Worm (Caenorhabditis elegans) whole organism, L4 larva: ENCODE results near the gene F48F5.6.
A peak's percentile ranks its signal among the peaks of the same experiment; 100 is the strongest.

ENCODE experiments used
- F10B5.3 ChIP-seq: sonication (generic microtip); optimal IDR thresholded peaks from 2 replicates; lab custom pipeline; 2016; ENCODE audit warnings: mild to moderate bottlenecking, missing genetic modification characterization, missing compliant biosample characterization
- F37D6.2 ChIP-seq: sonication (generic microtip); optimal IDR thresholded peaks from 2 replicates; lab custom pipeline; 2016; ENCODE audit warnings: mild to moderate bottlenecking, missing genetic modification characterization, missing compliant biosample characterization
- F44E2.7 ChIP-seq: fragments of 200-800 bp; sonication (Bioruptor generic); IDR thresholded peaks from 2 replicates; pipeline ENCODE4 v2.1.2; 2022; ENCODE audit warnings: missing genetic modification characterization, missing compliant biosample characterization
- F49E8.2 ChIP-seq: sonication (generic microtip); optimal IDR thresholded peaks from 2 replicates; lab custom pipeline; 2016; ENCODE audit warnings: missing compliant biosample characterization, mild to moderate bottlenecking, missing genetic modification characterization, borderline replicate concordance
- R02D3.7 ChIP-seq: fragments of 150-350 bp; sonication (generic microtip); optimal IDR thresholded peaks from 3 replicates; lab custom pipeline; 2014; ENCODE audit warnings: missing biosample characterization, missing genetic modification characterization
- T26A8.4 ChIP-seq: fragments of 200-800 bp; sonication (Bioruptor generic); IDR thresholded peaks from 2 replicates; pipeline ENCODE4 v1.3.6; 2022; ENCODE audit warnings: missing genetic modification characterization, missing compliant biosample characterization
- Y105C5A.15 ChIP-seq: fragments of 200-800 bp; sonication (Bioruptor generic); IDR thresholded peaks from 2 replicates; pipeline ENCODE4 v1.3.6; 2022; ENCODE audit warnings: missing genetic modification characterization, missing compliant biosample characterization
- aha-1 ChIP-seq: fragments of 150-350 bp; peaks from one replicate; lab custom pipeline; 2014; ENCODE audit warnings: missing biosample characterization, missing genetic modification characterization
- ama-1 ChIP-seq: fragments of 150-350 bp; optimal IDR thresholded peaks from 2 replicates; lab custom pipeline; 2014; ENCODE audit warnings: inconsistent platforms, mixed read lengths
- attf-4 ChIP-seq: sonication (generic microtip); optimal IDR thresholded peaks from 3 replicates; lab custom pipeline; 2017; ENCODE audit warnings: missing biosample characterization, missing genetic modification characterization
- ceh-20 ChIP-seq: fragments of 200-800 bp; sonication (Bioruptor generic); IDR thresholded peaks from 2 replicates; pipeline ENCODE4 v1.3.6; 2022; ENCODE audit warnings: missing genetic modification reagents, missing genetic modification characterization, missing compliant biosample characterization
- ceh-32 ChIP-seq: sonication (generic microtip); optimal IDR thresholded peaks from 2 replicates; lab custom pipeline; 2016; ENCODE audit warnings: mild to moderate bottlenecking, missing genetic modification characterization, missing compliant biosample characterization; ENCODE audit not compliant: poor library complexity
- ceh-62 ChIP-seq: sonication (generic microtip); optimal IDR thresholded peaks from 2 replicates; lab custom pipeline; 2017; ENCODE audit warnings: missing biosample characterization, missing genetic modification characterization
- ctbp-1 ChIP-seq: fragments of 200-800 bp; sonication (Bioruptor generic); IDR thresholded peaks from 2 replicates; pipeline ENCODE4 v1.3.6; 2022; ENCODE audit warnings: missing genetic modification reagents, missing genetic modification characterization, missing compliant biosample characterization
- daf-19 ChIP-seq: fragments of 200-800 bp; sonication (Bioruptor generic); conservative IDR thresholded peaks from 2 replicates; pipeline ENCODE4 v1.3.6; 2022; ENCODE audit warnings: missing genetic modification characterization, missing compliant biosample characterization
- dmd-6 ChIP-seq: fragments of 200-800 bp; sonication (Bioruptor generic); IDR thresholded peaks from 2 replicates; pipeline ENCODE4 v1.3.6; 2022; ENCODE audit warnings: missing genetic modification reagents, missing genetic modification characterization, missing compliant biosample characterization
- dmd-9 ChIP-seq: fragments of 200-800 bp; sonication (Bioruptor generic); IDR thresholded peaks from 2 replicates; pipeline ENCODE4 v1.3.6; 2022; ENCODE audit warnings: missing genetic modification reagents, missing genetic modification characterization, missing compliant biosample characterization
- dpl-1 ChIP-seq: fragments of 150-350 bp; optimal IDR thresholded peaks from 2 replicates; lab custom pipeline; 2014; ENCODE audit warnings: missing biosample characterization, missing genetic modification reagents, missing genetic modification characterization
- dve-1 ChIP-seq: sonication (generic microtip); optimal IDR thresholded peaks from 2 replicates; lab custom pipeline; 2017; ENCODE audit warnings: antibody characterized with exemption, mild to moderate bottlenecking, missing genetic modification characterization, missing compliant biosample characterization; ENCODE audit not compliant: insufficient read depth
- egl-27 ChIP-seq: sonication (generic microtip); optimal IDR thresholded peaks from 3 replicates; lab custom pipeline; 2017; ENCODE audit warnings: missing biosample characterization, missing genetic modification reagents, missing genetic modification characterization
- egl-43 ChIP-seq: fragments of 200-800 bp; sonication (Bioruptor generic); IDR thresholded peaks from 2 replicates; pipeline ENCODE4 v1.3.6; 2022; ENCODE audit warnings: missing genetic modification reagents, missing genetic modification characterization, missing compliant biosample characterization
- fkh-10 ChIP-seq: fragments of 150-350 bp; optimal IDR thresholded peaks from 2 replicates; lab custom pipeline; 2014; ENCODE audit warnings: missing biosample characterization, missing genetic modification reagents, missing genetic modification characterization
- gei-8 ChIP-seq: fragments of 200-800 bp; sonication (Bioruptor generic); optimal IDR thresholded peaks from 2 replicates; lab custom pipeline; 2018; ENCODE audit warnings: mild to moderate bottlenecking, missing genetic modification characterization, missing compliant biosample characterization
- hlh-11 ChIP-seq: fragments of 200-800 bp; sonication (Bioruptor generic); optimal IDR thresholded peaks from 2 replicates; lab custom pipeline; 2018; ENCODE audit warnings: mild to moderate bottlenecking, missing genetic modification characterization, missing compliant biosample characterization
- hlh-30 ChIP-seq: sonication (generic microtip); optimal IDR thresholded peaks from 2 replicates; lab custom pipeline; 2017; ENCODE audit warnings: antibody characterized with exemption, mild to moderate bottlenecking, missing genetic modification characterization, missing compliant biosample characterization; ENCODE audit not compliant: insufficient read depth
- jun-1 ChIP-seq: fragments of 150-350 bp; optimal IDR thresholded peaks from 2 replicates; lab custom pipeline; 2014; ENCODE audit warnings: missing biosample characterization, missing genetic modification reagents, missing genetic modification characterization
- lin-1 ChIP-seq: fragments of 200-800 bp; sonication (Bioruptor generic); IDR thresholded peaks from 2 replicates; pipeline ENCODE4 v1.3.6; 2022; ENCODE audit warnings: missing genetic modification reagents, missing genetic modification characterization, missing compliant biosample characterization
- lin-13 ChIP-seq: fragments of 150-350 bp; optimal IDR thresholded peaks from 2 replicates; lab custom pipeline; 2014; ENCODE audit warnings: missing biosample characterization, missing genetic modification reagents, missing genetic modification characterization
- lin-15B ChIP-seq: fragments of 150-350 bp; sonication (generic microtip); optimal IDR thresholded peaks from 3 replicates; lab custom pipeline; 2014; ENCODE audit warnings: missing biosample characterization, missing genetic modification characterization
- mdl-1 ChIP-seq, 2 experiments: fragments of 150-350 bp in 1 of 2; sonication (generic microtip) in 1 of 2; optimal IDR thresholded peaks; 2 replicates each; lab custom pipeline; 2014 to 2017; ENCODE audit warnings: missing biosample characterization in 2 of 2, missing genetic modification characterization in 2 of 2
- mes-2 ChIP-seq: sonication (generic microtip); optimal IDR thresholded peaks from 2 replicates; lab custom pipeline; 2016; ENCODE audit warnings: missing genotype, mild to moderate bottlenecking, missing genetic modification characterization, missing compliant biosample characterization; ENCODE audit not compliant: poor library complexity, severe bottlenecking
- mxl-2 ChIP-seq: fragments of 200-800 bp; sonication (Bioruptor generic); conservative IDR thresholded peaks from 2 replicates; pipeline ENCODE4 v1.3.6; 2022; ENCODE audit warnings: missing genetic modification reagents, missing genetic modification characterization, missing compliant biosample characterization
- nhr-10 ChIP-seq: fragments of 150-350 bp; optimal IDR thresholded peaks from 2 replicates; lab custom pipeline; 2014; ENCODE audit warnings: missing biosample characterization, missing genetic modification characterization
- nhr-102 ChIP-seq: sonication (generic microtip); optimal IDR thresholded peaks from 2 replicates; lab custom pipeline; 2016; ENCODE audit warnings: mild to moderate bottlenecking, missing genetic modification characterization, moderate library complexity, missing compliant biosample characterization
- nhr-111 ChIP-seq: fragments of 200-800 bp; sonication (Bioruptor generic); optimal IDR thresholded peaks from 2 replicates; lab custom pipeline; 2018; ENCODE audit warnings: mild to moderate bottlenecking, missing genetic modification characterization, missing compliant biosample characterization
- nhr-25 ChIP-seq: sonication (generic microtip); optimal IDR thresholded peaks from 2 replicates; lab custom pipeline; 2017; ENCODE audit warnings: missing genetic modification characterization, mild to moderate bottlenecking, missing compliant biosample characterization, antibody characterized with exemption, moderate library complexity, borderline replicate concordance; ENCODE audit not compliant: insufficient read depth
- nhr-28 ChIP-seq: fragments of 150-350 bp; optimal IDR thresholded peaks from 2 replicates; lab custom pipeline; 2014; ENCODE audit warnings: missing biosample characterization, missing genetic modification characterization
- nhr-48 ChIP-seq: sonication (generic microtip); optimal IDR thresholded peaks from 2 replicates; lab custom pipeline; 2016; ENCODE audit warnings: mild to moderate bottlenecking, missing genetic modification characterization, missing compliant biosample characterization
- nhr-6 ChIP-seq: fragments of 150-350 bp; optimal IDR thresholded peaks from 2 replicates; lab custom pipeline; 2014; ENCODE audit warnings: missing biosample characterization, missing genetic modification characterization
- nhr-77 ChIP-seq: fragments of 150-350 bp; optimal IDR thresholded peaks from 2 replicates; lab custom pipeline; 2014; ENCODE audit warnings: missing biosample characterization, missing genetic modification characterization
- pha-4 ChIP-seq, 2 experiments: fragments of 150-350 bp in 1 of 2; fragments of 200-800 bp in 1 of 2; sonication (Bioruptor generic) in 1 of 2; IDR thresholded peaks in 1 of 2; optimal IDR thresholded peaks in 1 of 2; 2 replicates each; pipeline versions ENCODE4 v1.3.6 to Lab custom; 2014 to 2022; ENCODE audit warnings: missing genetic modification characterization in 2 of 2, missing genetic modification reagents in 2 of 2, missing biosample characterization in 1 of 2, missing compliant biosample characterization in 1 of 2
- pqm-1 ChIP-seq: sonication (generic microtip); optimal IDR thresholded peaks from 2 replicates; lab custom pipeline; 2017; ENCODE audit warnings: missing biosample characterization, missing genetic modification characterization
- snpc-1.2 ChIP-seq: fragments of 200-800 bp; sonication (Bioruptor generic); IDR thresholded peaks from 2 replicates; pipeline ENCODE4 v1.3.6; 2022; ENCODE audit warnings: missing genetic modification reagents, missing genetic modification characterization, missing compliant biosample characterization
- unc-130 ChIP-seq: sonication (generic microtip); optimal IDR thresholded peaks from 2 replicates; lab custom pipeline; 2016; ENCODE audit warnings: missing genetic modification reagents, missing genetic modification characterization, missing compliant biosample characterization
- unc-62 ChIP-seq, 3 experiments: fragments of 150-350 bp in 1 of 3; sonication (generic microtip); optimal IDR thresholded peaks in 2 of 3; peaks in 1 of 3; 1 replicate in 1 of 3; 2 replicates in 2 of 3; lab custom pipeline; 2014 to 2017; ENCODE audit warnings: missing biosample characterization in 3 of 3, missing genetic modification characterization in 3 of 3, missing genetic modification reagents in 3 of 3, missing genotype in 1 of 3
- zfp-3 ChIP-seq: fragments of 200-800 bp; sonication (Bioruptor generic); conservative IDR thresholded peaks from 2 replicates; pipeline ENCODE4 v1.3.6; 2022; ENCODE audit warnings: missing genetic modification reagents, missing genetic modification characterization, missing compliant biosample characterization
- ztf-11 ChIP-seq: fragments of 150-350 bp; optimal IDR thresholded peaks from 2 replicates; lab custom pipeline; 2014; ENCODE audit warnings: missing biosample characterization, missing genetic modification characterization

The F48F5.6 gene

DNA sequence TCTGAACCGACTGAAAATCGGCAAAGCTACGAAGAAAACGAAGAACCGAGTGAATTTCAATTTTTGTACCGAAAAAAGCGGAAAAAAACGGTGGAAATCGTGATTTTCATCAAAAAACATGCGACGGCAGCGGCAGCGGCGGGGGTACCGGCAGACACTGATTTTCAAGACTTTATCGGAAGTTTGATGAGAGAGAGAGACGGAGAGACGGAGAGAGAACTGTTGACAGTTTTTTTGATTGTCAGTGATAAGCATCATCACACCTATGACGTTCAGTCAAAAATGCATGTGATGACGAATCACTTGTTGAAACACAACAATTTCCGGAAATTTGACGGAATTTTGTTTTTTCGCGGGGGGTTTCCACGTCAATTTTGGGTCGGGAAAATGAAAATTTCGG, 39.6 kb downstream of the F48F5.6 start (continued):
- no peak for TF ChIP-seq fkh-10 (GFP tag; lab: Kevin White, UChicago)
- TF ChIP-seq ama-1 = peak; percentile 92
- TF ChIP-seq ztf-11 (tag; lab: Kevin White, UChicago) = no peak
- TF ChIP-seq dpl-1 = no peak
- TF ChIP-seq ceh-32 (tag; lab: Kevin White, UChicago) = no peak
- TF ChIP-seq F44E2.7 (GFP tag; lab: Robert Waterston, UW) = no peak
- TF ChIP-seq nhr-25 (tag; lab: Kevin White, UChicago) = no peak
- no peak for TF ChIP-seq ctbp-1 (GFP tag; lab: Robert Waterston, UW)
- TF ChIP-seq F37D6.2 (tag; lab: Kevin White, UChicago) = no peak
- TF ChIP-seq lin-13 = peak; percentile 63
- peak; percentile 74 for TF ChIP-seq nhr-28 (tag; lab: Kevin White, UChicago)
- peak; percentile 95 for TF ChIP-seq lin-1 (GFP tag; lab: Robert Waterston, UW)
- no peak for TF ChIP-seq unc-130
- TF ChIP-seq, all 104 proteins: peak for 25

ce11 chrV:20412225-20412624, 40.8 kb downstream of the F48F5.6 start:
- TF ChIP-seq nhr-111 (GFP tag; lab: Kevin White, UChicago) (no peak), ctbp-1 (GFP tag; lab: Robert Waterston, UW) (no peak), unc-130 (no peak), egl-43 (no peak), ceh-20 (GFP tag; lab: Robert Waterston, UW) (0 out of 2 replicates have a peak, but pooled peaks have one; percentile 42), ama-1 (no peak), dmd-9 (GFP tag; lab: Robert Waterston, UW) (no peak), hlh-11 (peak; percentile 75), snpc-1.2 (no peak), dve-1 (tag; lab: Kevin White, UChicago) (peak; percentile 79), nhr-28 (tag; lab: Kevin White, UChicago) (peak; percentile 76), F10B5.3 (tag; lab: Kevin White, UChicago) (no peak), mxl-2 (GFP tag; lab: Robert Waterston, UW) (no peak), T26A8.4 (GFP tag; lab: Robert Waterston, UW) (no peak), nhr-102 (tag; lab: Kevin White, UChicago) (peak; percentile 23), nhr-77 (tag; lab: Kevin White, UChicago) (peak; percentile 30), nhr-6 (tag; lab: Kevin White, UChicago) (peak; percentile 8), daf-19 (GFP tag; lab: Robert Waterston, UW) (no peak), aha-1 (tag; lab: Kevin White, UChicago) (no peak), mdl-1 (tag; optimal IDR thresholded peaks at IDR 0.05; lab: Kevin White, UChicago) (peak in 1 of 2 experiments; percentile 0), dmd-6 (peak; percentile 94), F49E8.2 (tag; lab: Kevin White, UChicago) (no peak), attf-4 (tag; lab: Kevin White, UChicago) (no peak), mes-2 (tag; lab: Kevin White, UChicago) (no peak), hlh-30 (tag; lab: Kevin White, UChicago) (peak; percentile 57), lin-13 (peak; percentile 12), ceh-32 (tag; lab: Kevin White, UChicago) (no peak), unc-62 (GFP tag; optimal IDR thresholded peaks at IDR 0.05 in 1 of 2; lab: Kevin White, UChicago) (peak in 1 of 2 experiments; percentile 55), unc-62 (tag; optimal IDR thresholded peaks at IDR 0.05; lab: Kevin White, UChicago) (no peak), pqm-1 (tag; lab: Kevin White, UChicago) (peak; percentile 31), zfp-3 (no peak), nhr-48 (tag; lab: Kevin White, UChicago) (peak; percentile 51), ceh-62 (tag; lab: Kevin White, UChicago) (no peak), gei-8 (no peak), lin-15B (tag; lab: Kevin White, UChicago) (no peak), R02D3.7 (no peak), jun-1 (no peak), lin-1 (GFP tag; lab: Robert Waterston, UW) (peak; percentile 76), Y105C5A.15 (GFP tag; lab: Robert Waterston, UW) (no peak), nhr-10 (tag; lab: Kevin White, UChicago) (no peak), egl-27 (tag; lab: Kevin White, UChicago) (no peak), pha-4 (GFP tag; IDR thresholded peaks at IDR 0.05; lab: Robert Waterston, UW) (peak; percentile 29; the same call in 1 of the 2 replicates), pha-4 (tag; optimal IDR thresholded peaks at IDR 0.05; lab: Kevin White, UChicago) (no peak)
